Fruit fly (Drosophila melanogaster): ENCODE results near the gene Or24a.

Gene Or24a

DNA sequence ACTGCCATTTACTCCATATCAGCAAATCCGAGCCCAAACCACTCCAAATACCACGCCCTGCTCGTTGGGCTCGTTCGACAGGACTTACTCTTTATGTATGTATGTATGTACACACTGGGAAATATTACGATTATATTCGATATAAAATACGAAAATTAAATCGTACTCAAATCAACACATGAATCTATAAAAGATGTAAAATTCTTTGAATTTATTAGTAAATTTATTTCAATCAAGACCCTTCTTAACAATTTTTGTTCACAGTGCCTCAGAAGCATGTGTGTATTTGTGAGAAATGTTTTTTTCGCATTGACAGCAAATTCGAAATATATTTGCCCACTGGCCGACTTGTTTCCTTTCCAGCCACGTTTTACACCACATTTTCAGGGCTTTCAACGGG lies 19.6 kb downstream of the Or24a start (continued):
- TF ChIP-seq cato (GFP tag; optimal IDR thresholded peaks at IDR 0.05; ENCODE audit: borderline replicate concordance) (no peak), Elba2 (GFP tag; optimal IDR thresholded peaks at IDR 0.05) (no peak), gsb-n (tag; optimal IDR thresholded peaks at IDR 0.05) (no peak), Neu2 (GFP tag; optimal IDR thresholded peaks at IDR 0.05; ENCODE audit: borderline replicate concordance) (no peak), Atf3 (GFP tag; optimal IDR thresholded peaks at IDR 0.05) (no peak), NC2α (GFP tag; optimal IDR thresholded peaks at IDR 0.05) (no peak), CG16779 (GFP tag; IDR thresholded peaks at IDR 0.05) (no peak), Hsf (GFP tag; optimal IDR thresholded peaks at IDR 0.05) (no peak), tgo (GFP tag; IDR thresholded peaks at IDR 0.05) (0 out of 3 replicates have a peak, but pooled peaks have one; percentile 21), CG2120 (GFP tag; optimal IDR thresholded peaks at IDR 0.05) (peak; percentile 56), CG12769 (tag; optimal IDR thresholded peaks at IDR 0.05) (peak; percentile 46), bsh (GFP tag; optimal IDR thresholded peaks at IDR 0.05) (peak in 1 of 2 experiments; percentile 11), TFAM (GFP tag; optimal IDR thresholded peaks at IDR 0.05) (no peak), emc (GFP tag; optimal IDR thresholded peaks at IDR 0.05) (no peak), CG15073 (GFP tag; optimal IDR thresholded peaks at IDR 0.05) (no peak), CG3838 (GFP tag; optimal IDR thresholded peaks at IDR 0.05) (no peak), slp2 (GFP tag; optimal IDR thresholded peaks at IDR 0.05) (no peak), CG3407 (GFP tag; optimal IDR thresholded peaks at IDR 0.05) (no peak), Ada2b (GFP tag; IDR thresholded peaks at IDR 0.05) (0 out of 2 replicates have a peak, but pooled peaks have one; percentile 17), Xrp1 (GFP tag; IDR thresholded peaks at IDR 0.05) (peak; percentile 40; the same call in 1 of the 2 replicates), Hr51 (GFP tag; optimal IDR thresholded peaks at IDR 0.05) (peak in 1 of 2 experiments; percentile 33), lilli (GFP tag; optimal IDR thresholded peaks at IDR 0.05) (peak; percentile 17), CG12104 (GFP tag; optimal IDR thresholded peaks at IDR 0.05) (no peak), p53 (GFP tag; optimal IDR thresholded peaks at IDR 0.05) (no peak), CG6654 (GFP tag; optimal IDR thresholded peaks at IDR 0.05) (no peak), prd (optimal IDR thresholded peaks at IDR 0.05) (no peak), prd (GFP tag; IDR thresholded peaks at IDR 0.05) (peak; percentile 5; the same call in 1 of the 3 replicates), CG17328 (GFP tag; IDR thresholded peaks at IDR 0.05) (no peak), sug (tag; optimal IDR thresholded peaks at IDR 0.05) (no peak), crp (GFP tag; optimal IDR thresholded peaks at IDR 0.05) (no peak), CG2678 (tag; optimal IDR thresholded peaks at IDR 0.05) (peak; percentile 55), Mes4 (GFP tag; optimal IDR thresholded peaks at IDR 0.05) (no peak), lmd (GFP tag; IDR thresholded peaks at IDR 0.05) (no peak), gce (GFP tag; IDR thresholded peaks at IDR 0.05) (no peak), CG3281 (GFP tag; optimal IDR thresholded peaks at IDR 0.05) (peak; percentile 32), fd64A (GFP tag; optimal IDR thresholded peaks at IDR 0.05) (no peak), nmo (GFP tag; optimal IDR thresholded peaks at IDR 0.05) (no peak), CG1603 (tag; optimal IDR thresholded peaks at IDR 0.05) (peak; percentile 23), mld (GFP tag; IDR thresholded peaks at IDR 0.05; ENCODE audit: partially characterized antibody) (no peak), CG8478 (optimal IDR thresholded peaks at IDR 0.05) (no peak), eyg (GFP tag; optimal IDR thresholded peaks at IDR 0.05) (no peak), scrt (GFP tag; optimal IDR thresholded peaks at IDR 0.05) (peak; percentile 3), zen2 (GFP tag; IDR thresholded peaks at IDR 0.05; ENCODE audit: partially characterized antibody) (no peak), corto (GFP tag; optimal IDR thresholded peaks at IDR 0.05) (no peak), peb (GFP tag; IDR thresholded peaks at IDR 0.05) (no peak), dmrt99B (tag; optimal IDR thresholded peaks at IDR 0.05) (peak; percentile 53), ci (GFP tag; IDR thresholded peaks at IDR 0.05) (0 out of 3 replicates have a peak, but pooled peaks have one; percentile 22), Hmr (GFP tag; optimal IDR thresholded peaks at IDR 0.05) (peak; percentile 23), grau (tag; optimal IDR thresholded peaks at IDR 0.05) (peak; percentile 33), cwo (GFP tag; optimal IDR thresholded peaks at IDR 0.05) (peak; percentile 20), sr (GFP tag; IDR thresholded peaks at IDR 0.05) (no peak)
